Fruit fly (Drosophila melanogaster) whole organism, embryonic: ENCODE results near the gene CG32073.
A peak's percentile ranks its signal among the peaks of the same experiment; 100 is the strongest.

Experiments used
- Ada2b ChIP-seq: fragments of 200-800 bp; sonication (Bioruptor generic); IDR thresholded peaks from 2 replicates; pipeline ENCODE4 v1.3.6; 2022; ENCODE audit warnings: missing biosample characterization, missing genetic modification characterization
- Adf1 ChIP-seq: fragments of 200-800 bp; sonication (Bioruptor generic); IDR thresholded peaks from 2 replicates; pipeline ENCODE4 v1.3.6; 2022; ENCODE audit warnings: missing biosample characterization, missing genetic modification characterization
- Awh ChIP-seq: fragments of 200-800 bp; sonication (Bioruptor generic); IDR thresholded peaks from 2 replicates; pipeline ENCODE4, ENCODE4 v1.3.6; 2022; ENCODE audit warnings: missing biosample characterization, missing genetic modification characterization
- CG11504 ChIP-seq: fragments of 200-800 bp; sonication (Bioruptor generic); optimal IDR thresholded peaks from 3 replicates; lab custom pipeline; 2019; ENCODE audit warnings: missing biosample characterization, mild to moderate bottlenecking, missing genetic modification characterization, moderate library complexity
- CG12104 ChIP-seq: fragments of 200-800 bp; sonication (Bioruptor generic); optimal IDR thresholded peaks from 3 replicates; lab custom pipeline; 2016; ENCODE audit warnings: missing biosample characterization, missing genetic modification characterization
- CG14965 ChIP-seq: fragments of 200-800 bp; sonication (Bioruptor generic); optimal IDR thresholded peaks from 2 replicates; lab custom pipeline; 2016; ENCODE audit warnings: missing biosample characterization, missing genetic modification characterization, borderline replicate concordance
- CG15011 ChIP-seq: fragments of 200-800 bp; sonication (Bioruptor generic); optimal IDR thresholded peaks from 3 replicates; lab custom pipeline; 2018; ENCODE audit warnings: missing biosample characterization, mild to moderate bottlenecking, missing genetic modification characterization
- CG17385 ChIP-seq: fragments of 200-800 bp; sonication (Bioruptor generic); optimal IDR thresholded peaks from 3 replicates; lab custom pipeline; 2018; ENCODE audit warnings: missing biosample characterization, mild to moderate bottlenecking, missing genetic modification characterization
- CG17829 ChIP-seq: fragments of 200-800 bp; optimal IDR thresholded peaks from 2 replicates; lab custom pipeline; 2019; ENCODE audit warnings: missing biosample characterization, mild to moderate bottlenecking, missing genetic modification characterization, moderate library complexity
- CG2129 ChIP-seq: fragments of 200-800 bp; sonication (Bioruptor generic); IDR thresholded peaks from 2 replicates; pipeline ENCODE4 v1.3.6; 2022; ENCODE audit warnings: missing biosample characterization, missing genetic modification characterization; ENCODE audit not compliant: partially characterized antibody
- CG31224 ChIP-seq: fragments of 200-800 bp; sonication (Bioruptor generic); IDR thresholded peaks from 2 replicates; pipeline ENCODE4 v1.3.6; 2022; ENCODE audit warnings: missing biosample characterization, missing genetic modification characterization
- CG33557 ChIP-seq: fragments of 200-800 bp; sonication (Bioruptor generic); optimal IDR thresholded peaks from 2 replicates; lab custom pipeline; 2019; ENCODE audit warnings: missing biosample characterization, mild to moderate bottlenecking, missing genetic modification characterization, moderate library complexity
- CG4617 ChIP-seq: fragments of 200-800 bp; sonication (Bioruptor generic); optimal IDR thresholded peaks from 3 replicates; lab custom pipeline; 2016; ENCODE audit warnings: missing biosample characterization, missing genetic modification characterization, borderline replicate concordance
- CG7271 ChIP-seq: fragments of 200-800 bp; sonication (Bioruptor generic); optimal IDR thresholded peaks from 2 replicates; lab custom pipeline; 2018; ENCODE audit warnings: missing biosample characterization, mild to moderate bottlenecking, missing genetic modification characterization, moderate library complexity
- CG7556 ChIP-seq: fragments of 200-800 bp; sonication (Bioruptor generic); optimal IDR thresholded peaks from 2 replicates; lab custom pipeline; 2017; ENCODE audit warnings: missing biosample characterization, mild to moderate bottlenecking, missing genetic modification characterization
- CG8388 ChIP-seq: fragments of 200-800 bp; sonication (Bioruptor generic); optimal IDR thresholded peaks from 2 replicates; lab custom pipeline; 2019; ENCODE audit warnings: missing biosample characterization, mild to moderate bottlenecking, missing genetic modification characterization, moderate library complexity
- Camta ChIP-seq: fragments of 200-800 bp; sonication (Bioruptor generic); optimal IDR thresholded peaks from 2 replicates; lab custom pipeline; 2016; ENCODE audit warnings: missing biosample characterization, missing genetic modification characterization
- D19B ChIP-seq: fragments of 200-800 bp; sonication (Bioruptor generic); optimal IDR thresholded peaks from 2 replicates; lab custom pipeline; 2017; ENCODE audit warnings: missing biosample characterization, mild to moderate bottlenecking, missing genetic modification characterization
- Dek ChIP-seq: fragments of 200-800 bp; sonication (Bioruptor generic); optimal IDR thresholded peaks from 3 replicates; lab custom pipeline; 2019; ENCODE audit warnings: missing biosample characterization, mild to moderate bottlenecking, missing genetic modification characterization, moderate library complexity
- Dip3 ChIP-seq: fragments of 200-800 bp; sonication (Bioruptor generic); optimal IDR thresholded peaks from 3 replicates; lab custom pipeline; 2016; ENCODE audit warnings: missing biosample characterization, missing genetic modification characterization
- Dp ChIP-seq: fragments of 200-800 bp; sonication (Bioruptor generic); optimal IDR thresholded peaks from 2 replicates; lab custom pipeline; 2018; ENCODE audit warnings: missing biosample characterization, mild to moderate bottlenecking, missing genetic modification characterization, moderate library complexity
- Ets65A ChIP-seq: fragments of 200-800 bp; sonication (Bioruptor generic); peaks from one replicate; lab custom pipeline; 2016; ENCODE audit warnings: missing biosample characterization, missing genetic modification characterization
- Gsc ChIP-seq: fragments of 200-800 bp; sonication (Bioruptor generic); IDR thresholded peaks from 2 replicates; pipeline ENCODE4 v1.3.6; 2022; ENCODE audit warnings: missing biosample characterization, missing genetic modification characterization
- Hmx ChIP-seq: fragments of 200-800 bp; sonication (Bioruptor generic); optimal IDR thresholded peaks from 2 replicates; lab custom pipeline; 2016; ENCODE audit warnings: missing biosample characterization, missing genetic modification characterization
- Hr39 ChIP-seq: fragments of >200 bp; optimal IDR thresholded peaks from 2 replicates; lab custom pipeline; 2017
- Kr ChIP-seq: fragments of 200-800 bp; sonication (Bioruptor generic); optimal IDR thresholded peaks from 2 replicates; lab custom pipeline; 2017; ENCODE audit warnings: missing biosample characterization, mild to moderate bottlenecking, missing genetic modification characterization
- Lim3 ChIP-seq: fragments of 200-800 bp; sonication (Bioruptor generic); IDR thresholded peaks from 2 replicates; pipeline ENCODE4 v1.3.6; 2022; ENCODE audit warnings: missing biosample characterization, missing genetic modification characterization
- Myb ChIP-seq: fragments of 200-800 bp; sonication (Bioruptor generic); optimal IDR thresholded peaks from 2 replicates; lab custom pipeline; 2016; ENCODE audit warnings: missing biosample characterization, missing genetic modification characterization
- NC2β ChIP-seq: fragments of 200-800 bp; sonication (Bioruptor generic); optimal IDR thresholded peaks from 2 replicates; lab custom pipeline; 2016; ENCODE audit warnings: missing biosample characterization, missing genetic modification characterization
- Neu2 ChIP-seq: fragments of 200-800 bp; sonication (Bioruptor generic); optimal IDR thresholded peaks from 3 replicates; lab custom pipeline; 2016; ENCODE audit warnings: missing biosample characterization, missing genetic modification characterization, borderline replicate concordance
- NfI ChIP-seq: fragments of 200-800 bp; sonication (Bioruptor generic); optimal IDR thresholded peaks from 3 replicates; lab custom pipeline; 2018; ENCODE audit warnings: missing biosample characterization, mild to moderate bottlenecking, missing genetic modification characterization, moderate library complexity
- Trl ChIP-seq, 3 experiments: fragments of >200 bp in 2 of 3; fragments of 200-800 bp in 1 of 3; sonication (Bioruptor generic) in 1 of 3; optimal IDR thresholded peaks; 2 replicates in 1 of 3; 3 replicates in 2 of 3; lab custom pipeline; 2016 to 2017; ENCODE audit warnings: missing biosample characterization in 1 of 3, missing genetic modification characterization in 1 of 3
- al ChIP-seq: fragments of 200-800 bp; sonication (Bioruptor generic); IDR thresholded peaks from 2 replicates; pipeline ENCODE4 v1.3.6; 2022; ENCODE audit warnings: missing biosample characterization, missing genetic modification characterization
- bigmax ChIP-seq: fragments of 200-800 bp; sonication (Bioruptor generic); optimal IDR thresholded peaks from 2 replicates; lab custom pipeline; 2018; ENCODE audit warnings: missing biosample characterization, mild to moderate bottlenecking, missing genetic modification characterization
- cg ChIP-seq: fragments of 200-800 bp; sonication (Bioruptor generic); optimal IDR thresholded peaks from 3 replicates; lab custom pipeline; 2019; ENCODE audit warnings: missing biosample characterization, mild to moderate bottlenecking, missing genetic modification characterization, moderate library complexity
- dan ChIP-seq: fragments of 200-800 bp; sonication (Bioruptor generic); IDR thresholded peaks from 2 replicates; pipeline ENCODE4 v1.3.6; 2022; ENCODE audit warnings: missing biosample characterization, missing genetic modification characterization
- en ChIP-seq: fragments of 200-800 bp; sonication (Bioruptor generic); optimal IDR thresholded peaks from 2 replicates; lab custom pipeline; 2016; ENCODE audit warnings: missing biosample characterization, missing genetic modification characterization
- fd64A ChIP-seq: fragments of 200-800 bp; sonication (Bioruptor generic); optimal IDR thresholded peaks from 3 replicates; lab custom pipeline; 2018; ENCODE audit warnings: missing biosample characterization, mild to moderate bottlenecking, missing genetic modification characterization
- mam ChIP-seq: fragments of 200-800 bp; sonication (Bioruptor generic); optimal IDR thresholded peaks from 3 replicates; lab custom pipeline; 2016; ENCODE audit warnings: missing biosample characterization, missing genetic modification characterization
- nerfin-2 ChIP-seq: fragments of 200-800 bp; sonication (Bioruptor generic); IDR thresholded peaks from 2 replicates; pipeline ENCODE4 v1.3.6; 2022; ENCODE audit warnings: missing biosample characterization, missing genetic modification characterization; ENCODE audit not compliant: partially characterized antibody
- pfk ChIP-seq: fragments of 200-800 bp; sonication (Bioruptor generic); optimal IDR thresholded peaks from 2 replicates; lab custom pipeline; 2018; ENCODE audit warnings: missing biosample characterization, mild to moderate bottlenecking, missing genetic modification characterization, moderate library complexity
- pnt ChIP-seq: fragments of 200-800 bp; sonication (Bioruptor generic); optimal IDR thresholded peaks from 3 replicates; lab custom pipeline; 2016; ENCODE audit warnings: missing biosample characterization, missing genetic modification characterization
- row ChIP-seq: fragments of 200-800 bp; sonication (Bioruptor generic); IDR thresholded peaks from 3 replicates; pipeline ENCODE4 v1.3.6; 2022; ENCODE audit warnings: missing biosample characterization, missing genetic modification characterization
- sd ChIP-seq: fragments of 200-800 bp; sonication (Bioruptor generic); optimal IDR thresholded peaks from 3 replicates; lab custom pipeline; 2018; ENCODE audit warnings: missing biosample characterization, mild to moderate bottlenecking, missing genetic modification characterization, moderate library complexity
- shn ChIP-seq: fragments of 200-800 bp; sonication (Bioruptor generic); optimal IDR thresholded peaks from 3 replicates; lab custom pipeline; 2016; ENCODE audit warnings: missing biosample characterization, missing genetic modification characterization
- sima ChIP-seq: fragments of 200-800 bp; sonication (Bioruptor generic); optimal IDR thresholded peaks from 2 replicates; lab custom pipeline; 2016; ENCODE audit warnings: missing biosample characterization, missing genetic modification characterization
- stwl ChIP-seq: fragments of 200-800 bp; sonication (Bioruptor generic); optimal IDR thresholded peaks from 3 replicates; lab custom pipeline; 2018; ENCODE audit warnings: missing biosample characterization, mild to moderate bottlenecking, missing genetic modification characterization, moderate library complexity
- tin ChIP-seq: fragments of 200-800 bp; sonication (Bioruptor generic); optimal IDR thresholded peaks from 3 replicates; lab custom pipeline; 2016; ENCODE audit warnings: missing biosample characterization, missing genetic modification characterization
- toy ChIP-seq: fragments of 200-800 bp; sonication (Bioruptor generic); IDR thresholded peaks from 2 replicates; pipeline ENCODE4 v1.3.6; 2022; ENCODE audit warnings: missing biosample characterization, missing genetic modification characterization
- vfl ChIP-seq: fragments of 200-800 bp; sonication (Bioruptor generic); optimal IDR thresholded peaks from 2 replicates; lab custom pipeline; 2016; ENCODE audit warnings: missing biosample characterization, missing genetic modification characterization
- zen2 ChIP-seq: fragments of 200-800 bp; sonication (Bioruptor generic); IDR thresholded peaks from 3 replicates; pipeline ENCODE4 v1.3.6; 2022; ENCODE audit warnings: missing biosample characterization, missing genetic modification characterization; ENCODE audit not compliant: partially characterized antibody

CG32073 gene

DNA sequence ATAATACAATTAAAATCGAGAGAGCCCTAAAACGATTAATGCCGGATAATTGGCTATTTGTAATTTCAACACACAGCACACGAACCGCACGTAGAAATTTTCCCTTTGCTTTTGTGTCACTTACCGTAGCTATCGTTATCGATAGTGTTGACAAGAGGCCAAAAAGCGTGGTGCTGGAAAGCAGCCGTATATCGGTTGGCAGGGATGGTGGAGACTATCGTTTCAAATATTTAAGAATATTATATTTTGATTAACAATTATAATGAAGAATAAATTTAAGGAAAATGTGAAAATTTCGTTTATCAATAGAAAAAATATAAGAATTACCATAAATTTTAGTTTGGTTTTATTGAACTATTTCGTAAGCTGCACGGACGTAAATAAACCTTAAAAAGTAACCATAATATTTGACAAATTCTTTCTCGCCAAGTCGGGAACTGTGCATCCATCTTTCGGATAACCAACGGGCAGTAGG, 14.3 kb downstream of the CG32073 start, which contains the start of gene JIL-1 (continued):
- TF ChIP-seq Trl (optimal IDR thresholded peaks at IDR 0.05; lab: Kevin White, UChicago) (no peak), Trl (GFP tag; optimal IDR thresholded peaks at IDR 0.05; lab: Kevin White, UChicago) (no peak), nerfin-2 (GFP tag; lab: Robert Waterston, UW) (peak; percentile 80), Hr39 (no peak), NfI (peak; percentile 72), Camta (GFP tag; lab: Kevin White, UChicago) (peak; percentile 37), en (GFP tag; lab: Kevin White, UChicago) (no peak), mam (peak; percentile 64), CG11504 (tag; lab: Kevin White, UChicago) (peak; percentile 61), CG17385 (GFP tag; lab: Kevin White, UChicago) (peak; percentile 44), sima (GFP tag; lab: Kevin White, UChicago) (no peak), CG33557 (GFP tag; lab: Kevin White, UChicago) (peak; percentile 28), dan (GFP tag; lab: Robert Waterston, UW) (no peak), CG4617 (GFP tag; lab: Kevin White, UChicago) (peak; percentile 9), Myb (peak; percentile 31), cg (GFP tag; lab: Kevin White, UChicago) (no peak), CG14965 (GFP tag; lab: Kevin White, UChicago) (no peak), CG12104 (GFP tag; lab: Kevin White, UChicago) (no peak), D19B (GFP tag; lab: Kevin White, UChicago) (no peak), Dip3 (GFP tag; lab: Kevin White, UChicago) (peak; percentile 48), shn (GFP tag; lab: Kevin White, UChicago) (no peak), Ada2b (peak; percentile 66), CG31224 (GFP tag; lab: Robert Waterston, UW) (peak; percentile 65), CG17829 (tag; lab: Kevin White, UChicago) (peak; percentile 55), Neu2 (GFP tag; lab: Kevin White, UChicago) (no peak), Hmx (no peak), Dp (GFP tag; lab: Kevin White, UChicago) (peak; percentile 22), stwl (tag; lab: Kevin White, UChicago) (peak; percentile 66), CG2129 (GFP tag; lab: Robert Waterston, UW) (peak; percentile 78), toy (GFP tag; lab: Robert Waterston, UW) (peak; percentile 43; the same call in 1 of the 2 replicates), NC2β (GFP tag; lab: Kevin White, UChicago) (peak; percentile 52), Gsc (GFP tag; lab: Robert Waterston, UW) (no peak), pnt (GFP tag; lab: Kevin White, UChicago) (no peak), vfl (GFP tag; lab: Kevin White, UChicago) (peak; percentile 64), CG7271 (tag; lab: Kevin White, UChicago) (no peak), sd (tag; lab: Kevin White, UChicago) (no peak), Adf1 (GFP tag; lab: Robert Waterston, UW) (peak; percentile 55; the same call in 1 of the 2 replicates), pfk (GFP tag; lab: Kevin White, UChicago) (no peak), Dek (tag; lab: Kevin White, UChicago) (peak; percentile 65), Ets65A (GFP tag; lab: Kevin White, UChicago) (peak; percentile 96), CG7556 (GFP tag; lab: Kevin White, UChicago) (peak; percentile 27), Awh (GFP tag; lab: Robert Waterston, UW) (no peak), zen2 (GFP tag; lab: Robert Waterston, UW) (peak; percentile 38; the same call in 2 of the 3 replicates), row (GFP tag; lab: Robert Waterston, UW) (peak; percentile 93), tin (GFP tag; lab: Kevin White, UChicago) (peak; percentile 61), bigmax (GFP tag; lab: Kevin White, UChicago) (no peak), CG15011 (GFP tag; lab: Kevin White, UChicago) (no peak), al (GFP tag; lab: Robert Waterston, UW) (peak; percentile 72), CG8388 (peak; percentile 2), Kr (GFP tag; lab: Kevin White, UChicago) (no peak), fd64A (GFP tag; lab: Kevin White, UChicago) (no peak), Lim3 (GFP tag; lab: Robert Waterston, UW) (no peak)
